Fruit fly (Drosophila melanogaster): ENCODE data around the gene Cyp313b1.
A peak's percentile ranks its signal among the peaks of the same experiment; 100 is the strongest.

DNA sequence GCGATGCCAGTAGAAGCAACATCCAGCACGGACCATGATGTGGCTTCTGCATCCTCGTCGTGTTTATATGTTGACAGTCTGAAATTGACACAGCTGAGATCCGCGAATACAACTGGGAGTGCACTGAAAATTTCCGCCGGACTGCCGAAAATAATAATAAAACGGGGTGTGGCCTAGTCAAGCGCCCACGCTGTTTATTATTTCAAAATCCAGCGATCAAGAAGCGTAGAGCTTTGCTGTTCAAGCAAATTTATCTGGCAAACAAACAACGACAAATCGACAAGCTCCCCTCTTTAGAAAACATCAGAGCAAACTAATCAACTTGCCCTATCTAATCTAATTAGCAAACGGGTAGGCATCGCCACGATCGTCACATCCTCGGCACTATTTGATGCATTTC lies 8.6 kb upstream of the Cyp313b1 start:
- TF ChIP-seq usp (GFP tag; optimal IDR thresholded peaks at IDR 0.05) (no peak), br (GFP tag; optimal IDR thresholded peaks at IDR 0.05) (peak; percentile 25)
